Worm (Caenorhabditis elegans) whole organism, L4 larva: ENCODE measurements around the gene srxa-11.
A peak's percentile ranks its signal among the peaks of the same experiment; 100 is the strongest.

ENCODE experiments used
- D1046.2 ChIP-seq: fragments of 200-800 bp; sonication (Bioruptor generic); IDR thresholded peaks from 2 replicates; pipeline ENCODE4 v1.3.6; 2022; ENCODE audit warnings: missing genetic modification characterization, missing compliant biosample characterization
- F26F4.8 ChIP-seq: fragments of 200-800 bp; sonication (Bioruptor generic); conservative IDR thresholded peaks from 2 replicates; pipeline ENCODE4 v1.3.6; 2022; ENCODE audit warnings: missing genetic modification characterization, missing compliant biosample characterization
- F44E2.7 ChIP-seq: fragments of 200-800 bp; sonication (Bioruptor generic); IDR thresholded peaks from 2 replicates; pipeline ENCODE4 v2.1.2; 2022; ENCODE audit warnings: missing genetic modification characterization, missing compliant biosample characterization
- T20F7.1 ChIP-seq: fragments of 200-800 bp; sonication (Bioruptor generic); optimal IDR thresholded peaks from 2 replicates; lab custom pipeline; 2018; ENCODE audit warnings: mild to moderate bottlenecking, missing genetic modification characterization, missing compliant biosample characterization
- Y5F2A.4 ChIP-seq: fragments of 200-800 bp; sonication (Bioruptor generic); optimal IDR thresholded peaks from 2 replicates; lab custom pipeline; 2018; ENCODE audit warnings: mild to moderate bottlenecking, missing genetic modification characterization, missing compliant biosample characterization
- ZK337.2 ChIP-seq: fragments of 200-800 bp; sonication (Bioruptor generic); IDR thresholded peaks from 2 replicates; pipeline ENCODE4 v1.3.6; 2022; ENCODE audit warnings: missing genetic modification reagents, missing genetic modification characterization, missing compliant biosample characterization
- aha-1 ChIP-seq: fragments of 150-350 bp; peaks from one replicate; lab custom pipeline; 2014; ENCODE audit warnings: missing biosample characterization, missing genetic modification characterization
- arid-1 ChIP-seq: fragments of 200-800 bp; sonication (Bioruptor generic); conservative IDR thresholded peaks from 2 replicates; pipeline ENCODE4 v1.3.6; 2022; ENCODE audit warnings: missing genetic modification reagents, missing genetic modification characterization, missing compliant biosample characterization
- attf-4 ChIP-seq: sonication (generic microtip); optimal IDR thresholded peaks from 3 replicates; lab custom pipeline; 2017; ENCODE audit warnings: missing biosample characterization, missing genetic modification characterization
- ceh-20 ChIP-seq: fragments of 200-800 bp; sonication (Bioruptor generic); IDR thresholded peaks from 2 replicates; pipeline ENCODE4 v1.3.6; 2022; ENCODE audit warnings: missing genetic modification reagents, missing genetic modification characterization, missing compliant biosample characterization
- ceh-28 ChIP-seq: fragments of 150-350 bp; optimal IDR thresholded peaks from 2 replicates; lab custom pipeline; 2014; ENCODE audit warnings: missing biosample characterization, missing genetic modification reagents, missing genetic modification characterization
- ceh-32 ChIP-seq: sonication (generic microtip); optimal IDR thresholded peaks from 2 replicates; lab custom pipeline; 2016; ENCODE audit warnings: mild to moderate bottlenecking, missing genetic modification characterization, missing compliant biosample characterization; ENCODE audit not compliant: poor library complexity
- ceh-44 ChIP-seq: fragments of 200-800 bp; sonication (Bioruptor generic); IDR thresholded peaks from 2 replicates; pipeline ENCODE4 v1.3.6; 2022; ENCODE audit warnings: missing genetic modification reagents, missing genetic modification characterization, missing compliant biosample characterization
- ceh-62 ChIP-seq: sonication (generic microtip); optimal IDR thresholded peaks from 2 replicates; lab custom pipeline; 2017; ENCODE audit warnings: missing biosample characterization, missing genetic modification characterization
- cey-2 ChIP-seq: sonication (generic microtip); optimal IDR thresholded peaks from 3 replicates; lab custom pipeline; 2017; ENCODE audit warnings: missing genetic modification characterization, mild to moderate bottlenecking, missing compliant biosample characterization, antibody characterized with exemption, borderline replicate concordance; ENCODE audit not compliant: insufficient read depth
- ctbp-1 ChIP-seq: fragments of 200-800 bp; sonication (Bioruptor generic); IDR thresholded peaks from 2 replicates; pipeline ENCODE4 v1.3.6; 2022; ENCODE audit warnings: missing genetic modification reagents, missing genetic modification characterization, missing compliant biosample characterization
- dmd-6 ChIP-seq: fragments of 200-800 bp; sonication (Bioruptor generic); IDR thresholded peaks from 2 replicates; pipeline ENCODE4 v1.3.6; 2022; ENCODE audit warnings: missing genetic modification reagents, missing genetic modification characterization, missing compliant biosample characterization
- dmd-8 ChIP-seq: fragments of 200-800 bp; sonication (Bioruptor generic); IDR thresholded peaks from 2 replicates; pipeline ENCODE4 v1.3.6; 2022; ENCODE audit warnings: missing genetic modification characterization, missing compliant biosample characterization
- dve-1 ChIP-seq: sonication (generic microtip); optimal IDR thresholded peaks from 2 replicates; lab custom pipeline; 2017; ENCODE audit warnings: antibody characterized with exemption, mild to moderate bottlenecking, missing genetic modification characterization, missing compliant biosample characterization; ENCODE audit not compliant: insufficient read depth
- egl-43 ChIP-seq: fragments of 200-800 bp; sonication (Bioruptor generic); IDR thresholded peaks from 2 replicates; pipeline ENCODE4 v1.3.6; 2022; ENCODE audit warnings: missing genetic modification reagents, missing genetic modification characterization, missing compliant biosample characterization
- fkh-10 ChIP-seq: fragments of 150-350 bp; optimal IDR thresholded peaks from 2 replicates; lab custom pipeline; 2014; ENCODE audit warnings: missing biosample characterization, missing genetic modification reagents, missing genetic modification characterization
- fos-1 ChIP-seq: fragments of 150-350 bp; optimal IDR thresholded peaks from 2 replicates; lab custom pipeline; 2014; ENCODE audit warnings: missing biosample characterization, missing genetic modification characterization
- gei-8 ChIP-seq: fragments of 200-800 bp; sonication (Bioruptor generic); optimal IDR thresholded peaks from 2 replicates; lab custom pipeline; 2018; ENCODE audit warnings: mild to moderate bottlenecking, missing genetic modification characterization, missing compliant biosample characterization
- hlh-11 ChIP-seq: fragments of 200-800 bp; sonication (Bioruptor generic); optimal IDR thresholded peaks from 2 replicates; lab custom pipeline; 2018; ENCODE audit warnings: mild to moderate bottlenecking, missing genetic modification characterization, missing compliant biosample characterization
- hmg-1.1 ChIP-seq: fragments of 200-800 bp; sonication (Bioruptor generic); IDR thresholded peaks from 2 replicates; pipeline ENCODE4 v1.3.6; 2022; ENCODE audit warnings: missing genetic modification reagents, missing genetic modification characterization, missing compliant biosample characterization
- lim-7 ChIP-seq: fragments of 200-800 bp; sonication (Bioruptor generic); IDR thresholded peaks from 2 replicates; pipeline ENCODE4 v1.3.6; 2022; ENCODE audit warnings: missing genetic modification characterization, missing compliant biosample characterization
- lin-1 ChIP-seq: fragments of 200-800 bp; sonication (Bioruptor generic); IDR thresholded peaks from 2 replicates; pipeline ENCODE4 v1.3.6; 2022; ENCODE audit warnings: missing genetic modification reagents, missing genetic modification characterization, missing compliant biosample characterization
- lin-13 ChIP-seq: fragments of 150-350 bp; optimal IDR thresholded peaks from 2 replicates; lab custom pipeline; 2014; ENCODE audit warnings: missing biosample characterization, missing genetic modification reagents, missing genetic modification characterization
- lin-39 ChIP-seq: fragments of 150-350 bp; optimal IDR thresholded peaks from 2 replicates; lab custom pipeline; 2014; ENCODE audit warnings: missing biosample characterization, missing genetic modification reagents, missing genetic modification characterization
- lir-3 ChIP-seq: sonication (generic microtip); optimal IDR thresholded peaks from 2 replicates; lab custom pipeline; 2016; ENCODE audit warnings: mild to moderate bottlenecking, missing genetic modification characterization, missing compliant biosample characterization
- mep-1 ChIP-seq: fragments of 150-350 bp; sonication (generic microtip); optimal IDR thresholded peaks from 3 replicates; lab custom pipeline; 2014; ENCODE audit warnings: missing biosample characterization, missing genetic modification characterization
- mes-2 ChIP-seq: sonication (generic microtip); optimal IDR thresholded peaks from 2 replicates; lab custom pipeline; 2016; ENCODE audit warnings: missing genotype, mild to moderate bottlenecking, missing genetic modification characterization, missing compliant biosample characterization; ENCODE audit not compliant: poor library complexity, severe bottlenecking
- mxl-3 ChIP-seq: fragments of 200-800 bp; sonication (Bioruptor generic); optimal IDR thresholded peaks from 2 replicates; lab custom pipeline; 2018; ENCODE audit warnings: mild to moderate bottlenecking, missing genetic modification characterization, missing compliant biosample characterization
- nhr-102 ChIP-seq: sonication (generic microtip); optimal IDR thresholded peaks from 2 replicates; lab custom pipeline; 2016; ENCODE audit warnings: mild to moderate bottlenecking, missing genetic modification characterization, moderate library complexity, missing compliant biosample characterization
- nhr-11 ChIP-seq: fragments of 150-350 bp; optimal IDR thresholded peaks from 2 replicates; lab custom pipeline; 2014; ENCODE audit warnings: missing biosample characterization, missing genetic modification characterization
- nhr-42 ChIP-seq: fragments of 200-800 bp; sonication (Bioruptor generic); IDR thresholded peaks from 2 replicates; pipeline ENCODE4 v1.3.6; 2022; ENCODE audit warnings: missing genetic modification characterization, missing compliant biosample characterization
- nhr-48 ChIP-seq: sonication (generic microtip); optimal IDR thresholded peaks from 2 replicates; lab custom pipeline; 2016; ENCODE audit warnings: mild to moderate bottlenecking, missing genetic modification characterization, missing compliant biosample characterization
- nhr-6 ChIP-seq: fragments of 150-350 bp; optimal IDR thresholded peaks from 2 replicates; lab custom pipeline; 2014; ENCODE audit warnings: missing biosample characterization, missing genetic modification characterization
- nhr-77 ChIP-seq: fragments of 150-350 bp; optimal IDR thresholded peaks from 2 replicates; lab custom pipeline; 2014; ENCODE audit warnings: missing biosample characterization, missing genetic modification characterization
- pha-4 ChIP-seq, 2 experiments: fragments of 150-350 bp in 1 of 2; fragments of 200-800 bp in 1 of 2; sonication (Bioruptor generic) in 1 of 2; IDR thresholded peaks in 1 of 2; optimal IDR thresholded peaks in 1 of 2; 2 replicates each; pipeline versions ENCODE4 v1.3.6 to Lab custom; 2014 to 2022; ENCODE audit warnings: missing genetic modification characterization in 2 of 2, missing genetic modification reagents in 2 of 2, missing biosample characterization in 1 of 2, missing compliant biosample characterization in 1 of 2
- php-3 ChIP-seq: fragments of 200-800 bp; sonication (Bioruptor generic); IDR thresholded peaks from 2 replicates; pipeline ENCODE4 v1.3.6; 2022; ENCODE audit warnings: missing genetic modification reagents, missing genetic modification characterization, missing compliant biosample characterization
- rbr-2 ChIP-seq: sonication (generic microtip); optimal IDR thresholded peaks from 2 replicates; lab custom pipeline; 2016; ENCODE audit warnings: missing genotype, missing genetic modification characterization, missing compliant biosample characterization
- sdz-12 ChIP-seq: fragments of 200-800 bp; sonication (Bioruptor generic); optimal IDR thresholded peaks from 2 replicates; lab custom pipeline; 2018; ENCODE audit warnings: mild to moderate bottlenecking, missing genetic modification characterization, missing compliant biosample characterization
- tra-1 ChIP-seq: fragments of 200-800 bp; sonication (Bioruptor generic); IDR thresholded peaks from 2 replicates; pipeline ENCODE4 v1.3.6; 2022; ENCODE audit warnings: missing genetic modification reagents, missing genetic modification characterization, missing compliant biosample characterization
- vab-7 ChIP-seq: fragments of 200-800 bp; sonication (Bioruptor generic); IDR thresholded peaks from 2 replicates; pipeline ENCODE4 v1.3.6; 2022; ENCODE audit warnings: missing genetic modification reagents, missing genetic modification characterization, missing compliant biosample characterization
- zfp-2 ChIP-seq: sonication (generic microtip); optimal IDR thresholded peaks from 2 replicates; lab custom pipeline; 2016; ENCODE audit warnings: mild to moderate bottlenecking, missing genetic modification characterization, missing compliant biosample characterization
- zfp-3 ChIP-seq: fragments of 200-800 bp; sonication (Bioruptor generic); conservative IDR thresholded peaks from 2 replicates; pipeline ENCODE4 v1.3.6; 2022; ENCODE audit warnings: missing genetic modification reagents, missing genetic modification characterization, missing compliant biosample characterization
- zip-11 ChIP-seq: fragments of 200-800 bp; sonication (Bioruptor generic); IDR thresholded peaks from 2 replicates; pipeline ENCODE4 v1.3.6; 2022; ENCODE audit warnings: missing genetic modification characterization, missing compliant biosample characterization
- ztf-11 ChIP-seq: fragments of 150-350 bp; optimal IDR thresholded peaks from 2 replicates; lab custom pipeline; 2014; ENCODE audit warnings: missing biosample characterization, missing genetic modification characterization

Gene srxa-11

DNA sequence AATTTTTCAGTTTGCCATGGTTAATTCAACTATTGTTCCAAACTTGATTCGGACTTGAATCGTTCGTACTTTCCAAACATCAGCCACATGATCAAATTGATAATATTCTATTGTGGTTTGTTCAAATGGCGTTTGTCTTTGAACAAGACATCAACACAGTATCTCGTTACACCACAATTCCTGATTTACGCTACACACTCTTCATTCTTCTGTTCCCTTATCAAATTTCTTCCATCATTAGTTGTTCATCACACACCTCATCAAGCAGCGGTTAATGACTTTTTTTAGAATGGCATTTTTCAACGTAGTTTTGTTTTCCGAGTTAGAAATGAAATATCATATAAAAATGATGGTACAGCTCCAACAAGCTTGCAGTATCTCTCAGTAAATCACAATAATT, 45.7 kb upstream of the srxa-11 start (continued):
- peak; percentile 82 for TF ChIP-seq dmd-6 (GFP tag; lab: Robert Waterston, UW)
- TF ChIP-seq lin-1 (GFP tag; lab: Robert Waterston, UW): no peak
- TF ChIP-seq mxl-3 (GFP tag; lab: Kevin White, UChicago): peak; percentile 53

- no peak for TF ChIP-seq gei-8
- no peak for TF ChIP-seq ztf-11 (tag; lab: Kevin White, UChicago)
- TF ChIP-seq F26F4.8 (GFP tag; lab: Robert Waterston, UW): no peak
- no peak for TF ChIP-seq ZK337.2 (GFP tag; lab: Robert Waterston, UW)
- no peak for TF ChIP-seq dmd-8 (GFP tag; lab: Robert Waterston, UW)
- TF ChIP-seq nhr-77: peak; percentile 5
- no peak for TF ChIP-seq fos-1 (tag; lab: Kevin White, UChicago)
- TF ChIP-seq lir-3 (tag; lab: Kevin White, UChicago): no peak
- no peak for TF ChIP-seq lim-7
- TF ChIP-seq ceh-28 (tag; lab: Kevin White, UChicago): no peak
- TF ChIP-seq ceh-62: no peak
- no peak for TF ChIP-seq ctbp-1
- TF ChIP-seq nhr-6 (tag; lab: Kevin White, UChicago): peak; percentile 31
- no peak for TF ChIP-seq cey-2 (tag; lab: Kevin White, UChicago)
- no peak for TF ChIP-seq zfp-3 (GFP tag; lab: Robert Waterston, UW)
- TF ChIP-seq nhr-102 (tag; lab: Kevin White, UChicago): no peak
- no peak for TF ChIP-seq fkh-10 (GFP tag; lab: Kevin White, UChicago)
- no peak for TF ChIP-seq ceh-20 (GFP tag; lab: Robert Waterston, UW)
- no peak for TF ChIP-seq ceh-32 (tag; lab: Kevin White, UChicago)
- peak; percentile 62; the same call in 1 of the 2 replicates for TF ChIP-seq php-3 (GFP tag; lab: Robert Waterston, UW)
- no peak for TF ChIP-seq nhr-42 (GFP tag; lab: Robert Waterston, UW)
- TF ChIP-seq arid-1: no peak
- no peak for TF ChIP-seq Y5F2A.4 (GFP tag; lab: Kevin White, UChicago)
- no peak for TF ChIP-seq zfp-2 (tag; lab: Kevin White, UChicago)
- no peak for TF ChIP-seq sdz-12
- TF ChIP-seq mxl-3 (GFP tag; lab: Kevin White, UChicago): no peak
- TF ChIP-seq egl-43: no peak
- TF ChIP-seq tra-1 (GFP tag; lab: Robert Waterston, UW): 0 out of 2 replicates have a peak, but pooled peaks have one; percentile 25
- TF ChIP-seq F44E2.7: no peak
- no peak for TF ChIP-seq ceh-44 (GFP tag; lab: Robert Waterston, UW)
- TF ChIP-seq nhr-11 (tag; lab: Kevin White, UChicago): no peak
- TF ChIP-seq hmg-1.1 (GFP tag; lab: Robert Waterston, UW): no peak
- peak; percentile 31 for TF ChIP-seq aha-1
- TF ChIP-seq lin-13 (GFP tag; lab: Kevin White, UChicago): no peak
- TF ChIP-seq mep-1 (tag; lab: Kevin White, UChicago): no peak
- no peak for TF ChIP-seq vab-7 (GFP tag; lab: Robert Waterston, UW)
- TF ChIP-seq T20F7.1 (GFP tag; lab: Kevin White, UChicago): no peak
- no peak for TF ChIP-seq zip-11
- no peak for TF ChIP-seq D1046.2 (GFP tag; lab: Robert Waterston, UW)
- peak; percentile 55 for TF ChIP-seq hlh-11 (tag; lab: Kevin White, UChicago)
- TF ChIP-seq mes-2: no peak
- TF ChIP-seq attf-4 (tag; lab: Kevin White, UChicago): no peak
- TF ChIP-seq dve-1 (tag; lab: Kevin White, UChicago): peak; percentile 49
- TF ChIP-seq lin-39 (tag; lab: Kevin White, UChicago): no peak
- peak; percentile 81 for TF ChIP-seq dmd-6 (GFP tag; lab: Robert Waterston, UW)
- no peak for TF ChIP-seq nhr-48
- TF ChIP-seq rbr-2 (tag; lab: Kevin White, UChicago): no peak
- TF ChIP-seq pha-4 (GFP tag; IDR thresholded peaks at IDR 0.05; lab: Robert Waterston, UW): no peak
- no peak for TF ChIP-seq pha-4 (tag; optimal IDR thresholded peaks at IDR 0.05; lab: Kevin White, UChicago)
Measured at ce11 chrV:13879241-13879640, 44.7 kb upstream of the srxa-11 start, which contains the start of gene lbp-7. Gene lbp-7 (plus strand): TSS chrV:13879552.
